Worm (Caenorhabditis elegans): ENCODE data around the gene F55H2.8.

ce11 chrIII:9538655-9539155 is 25.0 kb downstream of the F55H2.8 start, which contains the start of gene ZK1098.3:
- TF ChIP-seq ceh-22 (tag; optimal IDR thresholded peaks at IDR 0.05) = no peak
- no peak for TF ChIP-seq unc-42 (tag; optimal IDR thresholded peaks at IDR 0.05)
- TF ChIP-seq ceh-19 (GFP tag; optimal IDR thresholded peaks at IDR 0.05) = no peak

Data from whole organism, late embryonic.